Worm (Caenorhabditis elegans): Measurements from ENCODE around the gene hel-1.
A peak's percentile ranks its signal among the peaks of the same experiment; 100 is the strongest.

hel-1 gene

ce11 chrII:8328820-8329339, at the start of gene hel-1 (continued):
- TF ChIP-seq ets-5 (GFP tag; IDR thresholded peaks at IDR 0.05) (no peak), ama-1 (optimal IDR thresholded peaks at IDR 0.05) (peak; percentile 8), tlp-1 (tag; optimal IDR thresholded peaks at IDR 0.05) (no peak), lin-15B (tag; optimal IDR thresholded peaks at IDR 0.05) (peak; percentile 82), unc-130 (tag; optimal IDR thresholded peaks at IDR 0.05) (peak; percentile 65), snu-23 (GFP tag; optimal IDR thresholded peaks at IDR 0.05) (peak; percentile 88), dsc-1 (tag; optimal IDR thresholded peaks at IDR 0.05) (peak; percentile 74), sup-37 (GFP tag; optimal IDR thresholded peaks at IDR 0.05) (no peak), nhr-19 (GFP tag; conservative IDR thresholded peaks at IDR 0.05) (peak; percentile 84), Y116A8C.19 (tag; optimal IDR thresholded peaks at IDR 0.05; ENCODE audit: borderline replicate concordance) (no peak), mef-2 (tag; optimal IDR thresholded peaks at IDR 0.05) (no peak), nhr-11 (tag; optimal IDR thresholded peaks at IDR 0.05) (peak; percentile 57), efl-1 (optimal IDR thresholded peaks at IDR 0.05) (peak; percentile 86 to 95), efl-1 (GFP tag; optimal IDR thresholded peaks at IDR 0.05 in 1 of 2) (peak; percentile 94 to 99), sptf-1 (tag; optimal IDR thresholded peaks at IDR 0.05) (no peak), mep-1 (tag; optimal IDR thresholded peaks at IDR 0.05) (peak; percentile 87), hpl-2 (GFP tag; optimal IDR thresholded peaks at IDR 0.05) (no peak), lir-3 (tag; optimal IDR thresholded peaks at IDR 0.05; ENCODE audit: poor library complexity) (peak; percentile 37), unc-30 (tag; optimal IDR thresholded peaks at IDR 0.05) (no peak), blmp-1 (tag; optimal IDR thresholded peaks at IDR 0.05) (peak; percentile 82), egl-27 (tag; optimal IDR thresholded peaks at IDR 0.05) (no peak), unc-98 (GFP tag; IDR thresholded peaks at IDR 0.05) (no peak), nhr-12 (tag; optimal IDR thresholded peaks at IDR 0.05) (no peak), rnt-1 (tag; optimal IDR thresholded peaks at IDR 0.05) (peak; percentile 92), ceh-82 (tag; optimal IDR thresholded peaks at IDR 0.05) (peak; percentile 24 to 88 (median 69)), nhr-77 (tag; optimal IDR thresholded peaks at IDR 0.05) (peak; percentile 69), skn-1 (tag; optimal IDR thresholded peaks at IDR 0.05) (peak; percentile 75), nhr-237 (tag; optimal IDR thresholded peaks at IDR 0.05) (peak; percentile 72), C04F5.9 (tag; optimal IDR thresholded peaks at IDR 0.05) (peak; percentile 64), nhr-71 (tag; optimal IDR thresholded peaks at IDR 0.05) (peak; percentile 91), nhr-28 (tag; optimal IDR thresholded peaks at IDR 0.05) (no peak), aha-1 (tag; optimal IDR thresholded peaks at IDR 0.05) (no peak), ceh-90 (tag; optimal IDR thresholded peaks at IDR 0.05) (no peak), nhr-85 (tag) (peak; percentile 82)

- TF ChIP-seq zag-1 (tag; optimal IDR thresholded peaks at IDR 0.05) (no peak), ces-1 (GFP tag; optimal IDR thresholded peaks at IDR 0.05) (no peak), ama-1 (optimal IDR thresholded peaks at IDR 0.05) (no peak), dsc-1 (tag; optimal IDR thresholded peaks at IDR 0.05) (no peak), rnt-1 (tag; optimal IDR thresholded peaks at IDR 0.05) (no peak)
These were observed 49.1 kb upstream of the hel-1 start for ce11 chrII:8377722-8378121.

- TF ChIP-seq lsy-2 (tag; optimal IDR thresholded peaks at IDR 0.05) (no peak), fkh-8 (tag; optimal IDR thresholded peaks at IDR 0.05) (no peak), F16B12.6 (tag; optimal IDR thresholded peaks at IDR 0.05) (no peak), C04F5.9 (tag; optimal IDR thresholded peaks at IDR 0.05) (no peak), nhr-84 (tag; optimal IDR thresholded peaks at IDR 0.05) (no peak), grh-1 (GFP tag; IDR thresholded peaks at IDR 0.05) (no peak), lin-14 (GFP tag; optimal IDR thresholded peaks at IDR 0.05) (no peak), xbp-1 (tag; optimal IDR thresholded peaks at IDR 0.05) (no peak), hlh-4 (tag; optimal IDR thresholded peaks at IDR 0.05) (no peak), vab-15 (tag; optimal IDR thresholded peaks at IDR 0.05) (no peak), nhr-71 (tag; optimal IDR thresholded peaks at IDR 0.05) (no peak), tbx-2 (tag; optimal IDR thresholded peaks at IDR 0.05) (no peak), unc-62 (GFP tag; optimal IDR thresholded peaks at IDR 0.05) (no peak)
These were observed 41.5 kb upstream of the hel-1 start for ce11 chrII:8370194-8370593.
